Fruit fly (Drosophila melanogaster) whole organism, pupa: Measurements from ENCODE around the gene sna.
A peak's percentile ranks its signal among the peaks of the same experiment; 100 is the strongest.

Experiments used
- CG10348 ChIP-seq: fragments of 200-800 bp; sonication (Bioruptor generic); IDR thresholded peaks from 2 replicates; pipeline ENCODE4 v1.3.6; 2022; ENCODE audit warnings: missing biosample characterization, missing genetic modification characterization
- CG12605 ChIP-seq: fragments of 200-800 bp; sonication (Bioruptor generic); IDR thresholded peaks from 2 replicates; pipeline ENCODE4 v1.3.6; 2022; ENCODE audit warnings: missing biosample characterization, missing genetic modification characterization
- CG13204 ChIP-seq: fragments of 200-800 bp; sonication (Bioruptor generic); optimal IDR thresholded peaks from 2 replicates; lab custom pipeline; 2018; ENCODE audit warnings: missing biosample characterization, mild to moderate bottlenecking, missing genetic modification characterization, moderate library complexity
- CG14655 ChIP-seq: fragments of 200-800 bp; sonication (Bioruptor generic); optimal IDR thresholded peaks from 3 replicates; lab custom pipeline; 2017; ENCODE audit warnings: mild to moderate bottlenecking, missing biosample characterization, missing genetic modification reagents, missing genetic modification characterization
- CG15710 ChIP-seq: fragments of 200-800 bp; sonication (Bioruptor generic); optimal IDR thresholded peaks from 2 replicates; lab custom pipeline; 2018; ENCODE audit warnings: missing biosample characterization, mild to moderate bottlenecking, missing genetic modification characterization, moderate library complexity
- CG17806 ChIP-seq: fragments of 200-800 bp; sonication (Bioruptor generic); optimal IDR thresholded peaks from 2 replicates; lab custom pipeline; 2018; ENCODE audit warnings: missing biosample characterization, mild to moderate bottlenecking, missing genetic modification characterization, moderate library complexity
- CG32121 ChIP-seq: fragments of 200-800 bp; sonication (Bioruptor generic); IDR thresholded peaks from 2 replicates; pipeline ENCODE4 v1.3.6; 2022; ENCODE audit warnings: missing biosample characterization, missing genetic modification characterization
- CG34367 ChIP-seq: fragments of 200-800 bp; sonication (Bioruptor generic); optimal IDR thresholded peaks from 2 replicates; lab custom pipeline; 2018; ENCODE audit warnings: missing biosample characterization, mild to moderate bottlenecking, missing genetic modification characterization
- CG4496 ChIP-seq: fragments of 200-800 bp; sonication (Bioruptor generic); IDR thresholded peaks from 3 replicates; pipeline ENCODE4 v1.3.6; 2022; ENCODE audit warnings: missing biosample characterization, missing genetic modification characterization
- CG8159 ChIP-seq: fragments of 200-800 bp; sonication (Bioruptor generic); optimal IDR thresholded peaks from 3 replicates; lab custom pipeline; 2018; ENCODE audit warnings: missing biosample characterization, mild to moderate bottlenecking, missing genetic modification characterization, moderate library complexity
- CG8301 ChIP-seq: fragments of 200-800 bp; sonication (Bioruptor generic); optimal IDR thresholded peaks from 2 replicates; lab custom pipeline; 2018; ENCODE audit warnings: missing biosample characterization, mild to moderate bottlenecking, missing genetic modification characterization
- CG9948 ChIP-seq: fragments of 200-800 bp; sonication (Bioruptor generic); optimal IDR thresholded peaks from 2 replicates; lab custom pipeline; 2018; ENCODE audit warnings: missing biosample characterization, mild to moderate bottlenecking, missing genetic modification characterization, moderate library complexity
- D1 ChIP-seq: fragments of 200-800 bp; sonication (Bioruptor generic); optimal IDR thresholded peaks from 2 replicates; lab custom pipeline; 2018; ENCODE audit warnings: missing biosample characterization, mild to moderate bottlenecking, missing genetic modification characterization, moderate library complexity
- EcR ChIP-seq: fragments of 200-800 bp; sonication (Bioruptor generic); optimal IDR thresholded peaks from 3 replicates; lab custom pipeline; 2019; ENCODE audit warnings: missing biosample characterization, missing genetic modification characterization, mild to moderate bottlenecking, moderate library complexity, missing genetic modification reagents
- Ets98B ChIP-seq: fragments of 200-800 bp; sonication (Bioruptor generic); IDR thresholded peaks from 2 replicates; pipeline ENCODE4 v1.3.6; 2022; ENCODE audit warnings: missing biosample characterization, missing genetic modification characterization
- Pif1A ChIP-seq: fragments of 200-800 bp; sonication (Bioruptor generic); optimal IDR thresholded peaks from 3 replicates; lab custom pipeline; 2016; ENCODE audit warnings: missing biosample characterization, missing genetic modification characterization
- Pif1B ChIP-seq: fragments of 200-800 bp; sonication (Bioruptor generic); optimal IDR thresholded peaks from 3 replicates; lab custom pipeline; 2016; ENCODE audit warnings: missing biosample characterization, missing genetic modification characterization
- Snoo ChIP-seq: fragments of 200-800 bp; sonication (Bioruptor generic); optimal IDR thresholded peaks from 3 replicates; lab custom pipeline; 2017; ENCODE audit warnings: missing biosample characterization, mild to moderate bottlenecking, missing genetic modification characterization, inconsistent platforms
- fd96Ca ChIP-seq: fragments of 200-800 bp; sonication (Bioruptor generic); IDR thresholded peaks from 3 replicates; pipeline ENCODE4 v1.3.6; 2022; ENCODE audit warnings: missing biosample characterization, missing genetic modification characterization
- gl ChIP-seq: fragments of 200-800 bp; sonication (Bioruptor generic); optimal IDR thresholded peaks from 2 replicates; lab custom pipeline; 2018; ENCODE audit warnings: missing biosample characterization, mild to moderate bottlenecking, missing genetic modification characterization
- rn ChIP-seq: fragments of 200-800 bp; sonication (Bioruptor generic); IDR thresholded peaks from 2 replicates; pipeline ENCODE4 v1.3.6; 2022; ENCODE audit warnings: missing biosample characterization, missing genetic modification characterization

Gene sna

DNA sequence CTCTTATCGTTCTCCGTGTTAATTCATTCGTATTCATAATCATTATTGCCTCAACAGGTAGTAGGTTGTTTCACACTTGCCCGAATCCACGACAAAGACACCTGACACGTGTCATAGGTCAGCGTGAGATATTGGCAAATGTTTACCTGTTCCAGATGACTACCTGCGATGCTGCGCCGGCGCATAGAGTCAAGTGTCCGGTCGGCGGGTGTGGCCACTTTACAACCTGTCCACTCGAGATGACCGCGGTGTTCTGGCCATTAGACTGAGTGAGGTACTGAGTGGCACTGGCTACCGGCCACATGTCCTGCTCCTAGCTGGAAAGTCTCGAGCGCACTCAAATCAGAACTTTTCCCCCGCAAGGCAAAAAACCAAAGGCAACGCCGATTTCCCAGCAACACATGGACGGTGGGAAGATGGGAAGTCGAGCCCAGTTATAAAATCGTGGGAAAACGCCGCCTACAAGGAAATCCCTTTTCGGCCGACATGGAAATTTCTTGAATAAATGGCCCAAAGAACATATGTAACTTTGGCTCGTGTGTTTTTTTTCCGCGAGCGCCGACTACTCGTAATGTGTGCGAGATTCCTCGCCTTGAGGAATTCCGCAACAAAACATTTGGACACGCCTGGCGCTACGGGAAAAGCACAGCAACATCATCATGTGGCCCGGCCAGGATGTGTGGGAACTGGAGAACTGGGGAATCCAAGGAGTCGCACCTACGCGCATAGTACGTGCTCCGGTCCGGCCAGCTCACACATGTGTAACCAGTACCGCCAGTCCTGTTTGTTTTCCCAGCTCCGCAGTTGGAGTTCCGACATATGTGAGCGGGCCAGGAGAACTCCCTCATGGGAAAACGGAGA is 7.8 kb upstream of the sna start:
- no peak for TF ChIP-seq CG13204 (GFP tag; lab: Kevin White, UChicago)
- no peak for TF ChIP-seq rn
- TF ChIP-seq CG14655 = no peak
- no peak for TF ChIP-seq Snoo (tag; lab: Kevin White, UChicago)
- no peak for TF ChIP-seq CG4496 (GFP tag; lab: Robert Waterston, UW)
- no peak for TF ChIP-seq CG10348
- no peak for TF ChIP-seq EcR
- TF ChIP-seq CG15710 (tag; lab: Kevin White, UChicago) = no peak
- TF ChIP-seq D1 (tag; lab: Kevin White, UChicago) = no peak

DNA sequence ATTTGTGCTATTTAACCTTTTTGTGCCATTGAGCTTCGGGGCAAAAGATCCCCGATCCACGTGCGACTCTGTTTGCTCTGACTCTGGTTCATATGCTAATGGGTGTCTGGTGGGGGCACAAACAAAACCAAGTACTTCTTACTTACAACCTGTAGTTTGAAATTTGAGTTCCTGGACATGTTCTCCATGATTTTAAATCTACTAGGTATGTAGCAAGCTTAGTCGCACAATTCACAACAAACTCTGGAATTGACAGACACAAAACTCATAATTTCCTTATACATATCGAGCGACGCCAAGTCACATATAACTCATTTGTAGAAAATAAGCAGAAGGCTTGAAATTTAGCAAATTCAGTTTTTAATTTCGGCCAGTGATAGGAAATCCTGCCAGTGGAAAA is 6.4 kb upstream of the sna start, which contains the start of gene Tim17b2:
TSS of gene Tim17b2 (plus strand) at position 301 of the 400 bp plus-strand sequence.
- no peak for TF ChIP-seq Ets98B (GFP tag; lab: Robert Waterston, UW)
- TF ChIP-seq CG4496 (GFP tag; lab: Robert Waterston, UW) = no peak
- no peak for TF ChIP-seq CG34367 (tag; lab: Kevin White, UChicago)
- no peak for TF ChIP-seq CG12605 (GFP tag; lab: Robert Waterston, UW)
- TF ChIP-seq Pif1B (GFP tag; lab: Kevin White, UChicago) = no peak
- no peak for TF ChIP-seq CG10348
- no peak for TF ChIP-seq gl
- no peak for TF ChIP-seq EcR
- no peak for TF ChIP-seq CG13204 (GFP tag; lab: Kevin White, UChicago)
- no peak for TF ChIP-seq CG8301
- TF ChIP-seq CG14655 = no peak
- no peak for TF ChIP-seq CG32121 (GFP tag; lab: Robert Waterston, UW)
- TF ChIP-seq CG9948 (tag; lab: Kevin White, UChicago) = no peak
- TF ChIP-seq CG17806 (tag; lab: Kevin White, UChicago) = no peak
- no peak for TF ChIP-seq rn
- TF ChIP-seq CG8159 = no peak
- TF ChIP-seq Pif1A (GFP tag; lab: Kevin White, UChicago) = no peak
- no peak for TF ChIP-seq fd96Ca (GFP tag; lab: Robert Waterston, UW)
- TF ChIP-seq CG15710 (tag; lab: Kevin White, UChicago) = no peak

DNA sequence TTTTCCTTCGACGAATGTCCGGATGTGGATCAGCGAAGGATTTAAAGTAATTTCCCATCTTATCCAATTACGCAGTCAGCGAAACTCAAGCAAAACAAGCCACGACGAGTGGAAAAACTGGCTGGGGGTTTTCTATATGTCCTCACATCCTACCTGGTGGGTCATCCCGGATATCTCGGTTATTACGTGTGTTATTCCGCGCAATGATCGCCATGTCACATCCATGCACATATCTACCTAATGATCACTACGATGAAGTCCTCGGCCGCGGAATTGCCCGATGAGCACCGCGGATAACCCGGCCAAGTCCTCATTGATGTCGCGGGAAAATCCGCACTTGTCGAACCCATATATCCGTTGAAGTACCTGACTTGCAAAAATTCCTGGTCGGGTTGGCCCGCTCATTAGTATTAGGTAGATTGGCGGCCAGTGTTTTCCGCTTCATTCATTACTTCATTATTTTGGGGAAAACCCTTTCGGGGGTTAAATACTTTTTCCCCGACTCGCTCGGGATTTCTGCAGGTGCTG is 1.7 kb upstream of the sna start:
- TF ChIP-seq CG8159 (no peak), CG9948 (tag; lab: Kevin White, UChicago) (no peak), D1 (tag; lab: Kevin White, UChicago) (no peak), CG10348 (no peak), Snoo (tag; lab: Kevin White, UChicago) (no peak), Ets98B (GFP tag; lab: Robert Waterston, UW) (no peak)

- TF ChIP-seq CG34367 (tag; lab: Kevin White, UChicago) = no peak
- no peak for TF ChIP-seq CG14655
- no peak for TF ChIP-seq CG32121 (GFP tag; lab: Robert Waterston, UW)
- TF ChIP-seq Snoo (tag; lab: Kevin White, UChicago) = no peak
- no peak for TF ChIP-seq CG9948 (tag; lab: Kevin White, UChicago)
- TF ChIP-seq CG10348 = no peak
- TF ChIP-seq EcR = no peak
- no peak for TF ChIP-seq CG15710 (tag; lab: Kevin White, UChicago)
- no peak for TF ChIP-seq CG8301
- TF ChIP-seq Pif1A (GFP tag; lab: Kevin White, UChicago) = no peak
- no peak for TF ChIP-seq D1 (tag; lab: Kevin White, UChicago)
- no peak for TF ChIP-seq fd96Ca (GFP tag; lab: Robert Waterston, UW)
- no peak for TF ChIP-seq CG13204 (GFP tag; lab: Kevin White, UChicago)
- TF ChIP-seq Pif1B (GFP tag; lab: Kevin White, UChicago) = no peak
- no peak for TF ChIP-seq gl
- TF ChIP-seq CG12605 (GFP tag; lab: Robert Waterston, UW) = no peak
- no peak for TF ChIP-seq rn
- TF ChIP-seq Ets98B (GFP tag; lab: Robert Waterston, UW) = no peak
- no peak for TF ChIP-seq CG17806 (tag; lab: Kevin White, UChicago)
- TF ChIP-seq, all 21 proteins: peak for 0
Measured at dm6 chr2L:15474911-15475310, 3.1 kb downstream of the sna start.

- TF ChIP-seq CG12605 (GFP tag; lab: Robert Waterston, UW) (no peak), CG32121 (GFP tag; lab: Robert Waterston, UW) (no peak), CG4496 (GFP tag; lab: Robert Waterston, UW) (no peak), CG14655 (peak; percentile 73), D1 (tag; lab: Kevin White, UChicago) (no peak), fd96Ca (GFP tag; lab: Robert Waterston, UW) (no peak), rn (no peak), Snoo (tag; lab: Kevin White, UChicago) (no peak), CG8301 (peak; percentile 67), CG9948 (tag; lab: Kevin White, UChicago) (no peak), CG17806 (tag; lab: Kevin White, UChicago) (no peak), CG13204 (GFP tag; lab: Kevin White, UChicago) (no peak), Pif1A (GFP tag; lab: Kevin White, UChicago) (peak; percentile 7), CG8159 (peak; percentile 7), Pif1B (GFP tag; lab: Kevin White, UChicago) (peak; percentile 13), Ets98B (GFP tag; lab: Robert Waterston, UW) (peak; percentile 29; the same call in 1 of the 2 replicates), CG34367 (tag; lab: Kevin White, UChicago) (no peak), gl (no peak)
Measured at dm6 chr2L:15474402-15474801, 3.7 kb downstream of the sna start.
